Fruit fly (Drosophila melanogaster): Measurements from ENCODE around the gene Hrb87F.

- no peak for TF ChIP-seq EcR (GFP tag; optimal IDR thresholded peaks at IDR 0.05)
- no peak for TF ChIP-seq Ets98B (GFP tag; IDR thresholded peaks at IDR 0.05)
- TF ChIP-seq CG17806 (tag; optimal IDR thresholded peaks at IDR 0.05), result no peak
- TF ChIP-seq CG32121 (GFP tag; IDR thresholded peaks at IDR 0.05), result no peak
- TF ChIP-seq Snoo (tag; optimal IDR thresholded peaks at IDR 0.05), result no peak
- no peak for TF ChIP-seq CG10348 (GFP tag; IDR thresholded peaks at IDR 0.05)
- TF ChIP-seq Pif1B (GFP tag; optimal IDR thresholded peaks at IDR 0.05), result no peak
- TF ChIP-seq CG4496 (GFP tag; IDR thresholded peaks at IDR 0.05), result no peak
- no peak for TF ChIP-seq D1 (tag; optimal IDR thresholded peaks at IDR 0.05)
- no peak for TF ChIP-seq rn (GFP tag; IDR thresholded peaks at IDR 0.05)
These were observed 51.2 kb downstream of the Hrb87F start, which contains the start of gene CG9759 for dm6 chr3R:13609146-13609545.

Measured in whole organism, pupa.